Worm (Caenorhabditis elegans): ENCODE results near the gene gon-1.
"Not testable (repeated sequence)": the region's sequence is repeated elsewhere in the genome, so short reads cannot be mapped to it uniquely, and the experiment has no call there.

Gene gon-1

ce11 chrIV:9894331-9894730 lies 58.9 kb downstream of the gon-1 start, which contains the start of gene msp-77:
msp-77 (plus strand) TSS chrIV:9894631.
- not testable (repeated sequence) for TF ChIP-seq aha-1 (tag; optimal IDR thresholded peaks at IDR 0.05); grh-1 (GFP tag; IDR thresholded peaks at IDR 0.05); lin-39 (tag; optimal IDR thresholded peaks at IDR 0.05)

ce11 chrIV:9893649-9894048 lies 59.6 kb downstream of the gon-1 start, which contains the start of gene sss-1:
sss-1 (minus strand) TSS chrIV:9893749.
- TF ChIP-seq unc-62 (GFP tag; optimal IDR thresholded peaks at IDR 0.05); nhr-84 (tag; optimal IDR thresholded peaks at IDR 0.05); nhr-71 (tag; optimal IDR thresholded peaks at IDR 0.05): not testable (repeated sequence)

ce11 chrIV:9891938-9892337 lies 61.3 kb downstream of the gon-1 start, which contains the start of gene F32B6.4:
F32B6.4 (minus strand) TSS chrIV:9892038.
- TF ChIP-seq rnt-1 (tag; optimal IDR thresholded peaks at IDR 0.05) (no peak), mep-1 (tag; optimal IDR thresholded peaks at IDR 0.05) (no peak), nhr-84 (tag; optimal IDR thresholded peaks at IDR 0.05) (no peak), fkh-8 (tag; optimal IDR thresholded peaks at IDR 0.05) (no peak), egl-13 (tag; optimal IDR thresholded peaks at IDR 0.05) (no peak), ceh-63 (GFP tag; optimal IDR thresholded peaks at IDR 0.05) (no peak), ceh-90 (tag; optimal IDR thresholded peaks at IDR 0.05) (no peak), mdl-1 (tag; optimal IDR thresholded peaks at IDR 0.05) (no peak), elt-3 (tag; optimal IDR thresholded peaks at IDR 0.05) (no peak), hlh-17 (GFP tag; optimal IDR thresholded peaks at IDR 0.05; ENCODE audit: borderline replicate concordance) (no peak), nhr-12 (tag; optimal IDR thresholded peaks at IDR 0.05) (no peak), ztf-4 (tag; optimal IDR thresholded peaks at IDR 0.05) (no peak), sup-37 (GFP tag; optimal IDR thresholded peaks at IDR 0.05) (no peak), unc-98 (GFP tag; IDR thresholded peaks at IDR 0.05) (no peak), fkh-4 (tag; optimal IDR thresholded peaks at IDR 0.05; ENCODE audit: borderline replicate concordance) (no peak), unc-86 (tag; optimal IDR thresholded peaks at IDR 0.05) (no peak), swsn-7 (tag; optimal IDR thresholded peaks at IDR 0.05) (no peak)

DNA sequence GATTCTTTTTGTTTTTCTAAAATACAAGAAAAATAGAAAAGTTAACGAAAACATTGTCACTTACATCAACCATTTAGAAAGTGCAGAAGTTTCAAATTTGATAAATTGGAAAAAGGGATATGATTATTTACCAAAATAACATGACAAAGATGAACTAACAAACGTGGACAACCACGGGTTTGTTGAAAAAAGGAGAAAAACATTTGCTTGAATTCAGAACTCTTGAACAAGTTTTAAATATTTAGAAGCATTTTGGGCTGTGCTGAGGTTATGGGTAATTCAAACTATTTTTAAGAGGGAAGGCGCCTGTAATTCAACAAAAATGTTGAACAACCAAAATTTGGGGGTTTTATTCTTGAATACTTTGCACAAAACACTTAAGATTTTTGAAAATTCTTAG lies 63.4 kb downstream of the gon-1 start, which contains the start of gene ttbk-3:
ttbk-3 (minus strand) TSS at position 101 of the 400 bp plus-strand sequence.
- no peak for TF ChIP-seq efl-1 (optimal IDR thresholded peaks at IDR 0.05)
- peak in 1 of 2 experiments; percentile 43 for TF ChIP-seq efl-1 (GFP tag; optimal IDR thresholded peaks at IDR 0.05 in 1 of 2)
- TF ChIP-seq lin-14 (GFP tag; optimal IDR thresholded peaks at IDR 0.05): no peak

ce11 chrIV:9884257-9884656 lies 69.0 kb downstream of the gon-1 start, which contains the start of the genes prp-18 and mccc-1:
prp-18 (minus strand) TSS chrIV:9884383.
mccc-1 (plus strand) TSS chrIV:9884570.
- TF ChIP-seq blmp-1 (tag; optimal IDR thresholded peaks at IDR 0.05) (peak; percentile 30), grh-1 (GFP tag; IDR thresholded peaks at IDR 0.05) (no peak), lsy-2 (tag; optimal IDR thresholded peaks at IDR 0.05) (peak in 1 of 2 experiments; percentile 57), nhr-76 (tag; optimal IDR thresholded peaks at IDR 0.05) (no peak), fkh-4 (tag; optimal IDR thresholded peaks at IDR 0.05; ENCODE audit: borderline replicate concordance) (no peak), zip-4 (GFP tag; optimal IDR thresholded peaks at IDR 0.05) (no peak), nhr-77 (tag; optimal IDR thresholded peaks at IDR 0.05) (no peak), mef-2 (tag; optimal IDR thresholded peaks at IDR 0.05) (no peak), Y116A8C.19 (tag; optimal IDR thresholded peaks at IDR 0.05; ENCODE audit: borderline replicate concordance) (no peak), jun-1 (tag; optimal IDR thresholded peaks at IDR 0.05) (no peak), pax-3 (tag; optimal IDR thresholded peaks at IDR 0.05) (no peak), mdl-1 (tag; optimal IDR thresholded peaks at IDR 0.05) (peak in 1 of 2 experiments; percentile 16), lin-15B (tag; optimal IDR thresholded peaks at IDR 0.05) (peak; percentile 56), irx-1 (tag; optimal IDR thresholded peaks at IDR 0.05) (no peak), swsn-7 (tag; optimal IDR thresholded peaks at IDR 0.05) (peak; percentile 33), lin-35 (GFP tag; optimal IDR thresholded peaks at IDR 0.05) (peak; percentile 72 to 76), nhr-19 (GFP tag; conservative IDR thresholded peaks at IDR 0.05) (peak; percentile 25; the same call in 1 of the 2 replicates), mab-9 (GFP tag; IDR thresholded peaks at IDR 0.05) (no peak), ceh-88 (GFP tag; IDR thresholded peaks at IDR 0.05) (no peak), alr-1 (tag; optimal IDR thresholded peaks at IDR 0.05; ENCODE audit: borderline replicate concordance) (no peak), nhr-47 (tag; optimal IDR thresholded peaks at IDR 0.05) (no peak), lin-14 (GFP tag; optimal IDR thresholded peaks at IDR 0.05) (peak; percentile 74), lin-39 (tag; optimal IDR thresholded peaks at IDR 0.05) (no peak), isw-1 (GFP tag; IDR thresholded peaks at IDR 0.05) (peak; percentile 36), ets-5 (GFP tag; IDR thresholded peaks at IDR 0.05) (no peak), tbx-2 (tag; optimal IDR thresholded peaks at IDR 0.05) (no peak), unc-86 (tag; optimal IDR thresholded peaks at IDR 0.05) (peak; percentile 4)

Measured in whole organism, L1 larva.